Fruit fly (Drosophila melanogaster) whole organism, prepupa: ENCODE results near the gene anchor.
A peak's percentile ranks its signal among the peaks of the same experiment; 100 is the strongest.

ENCODE experiments used
- CG10631 ChIP-seq: fragments of 200-800 bp; sonication (Bioruptor generic); optimal IDR thresholded peaks from 2 replicates; lab custom pipeline; 2016; ENCODE audit warnings: missing biosample characterization, missing genetic modification characterization
- CG10669 ChIP-seq: fragments of 200-800 bp; sonication (Bioruptor generic); optimal IDR thresholded peaks from 3 replicates; lab custom pipeline; 2018; ENCODE audit warnings: missing biosample characterization, mild to moderate bottlenecking, missing genetic modification characterization, moderate library complexity
- CG11294 ChIP-seq: fragments of 200-800 bp; sonication (Bioruptor generic); IDR thresholded peaks from 2 replicates; pipeline ENCODE4 v1.3.6; 2022; ENCODE audit warnings: missing biosample characterization, missing genetic modification characterization
- CG11902 ChIP-seq: fragments of 200-800 bp; sonication (Bioruptor generic); optimal IDR thresholded peaks from 3 replicates; lab custom pipeline; 2016; ENCODE audit warnings: missing biosample characterization, missing genetic modification characterization
- CG15336 ChIP-seq: fragments of 200-800 bp; sonication (Bioruptor generic); IDR thresholded peaks from 2 replicates; pipeline ENCODE4 v1.3.6; 2022; ENCODE audit warnings: missing biosample characterization, missing genetic modification characterization
- CG1621 ChIP-seq: fragments of 200-800 bp; sonication (Bioruptor generic); optimal IDR thresholded peaks from 3 replicates; lab custom pipeline; 2018; ENCODE audit warnings: missing biosample characterization, mild to moderate bottlenecking, missing genetic modification characterization
- CG16779 ChIP-seq: fragments of 200-800 bp; sonication (Bioruptor generic); optimal IDR thresholded peaks from 3 replicates; lab custom pipeline; 2017; ENCODE audit warnings: missing biosample characterization, mild to moderate bottlenecking, missing genetic modification characterization
- CG3032 ChIP-seq: fragments of 200-800 bp; optimal IDR thresholded peaks from 2 replicates; lab custom pipeline; 2019; ENCODE audit warnings: missing biosample characterization, mild to moderate bottlenecking, missing genetic modification characterization, moderate library complexity
- CG34406 ChIP-seq: fragments of 200-800 bp; sonication (Bioruptor generic); optimal IDR thresholded peaks from 3 replicates; lab custom pipeline; 2016; ENCODE audit warnings: missing biosample characterization, missing genetic modification characterization
- CG3919 ChIP-seq: fragments of 200-800 bp; sonication (Bioruptor generic); optimal IDR thresholded peaks from 3 replicates; lab custom pipeline; 2016; ENCODE audit warnings: missing biosample characterization, missing genetic modification characterization
- CG4318 ChIP-seq: fragments of 200-800 bp; sonication (Bioruptor generic); optimal IDR thresholded peaks from 3 replicates; lab custom pipeline; 2017; ENCODE audit warnings: missing biosample characterization, mild to moderate bottlenecking, missing genetic modification characterization
- CG6163 ChIP-seq: fragments of 200-800 bp; sonication (Bioruptor generic); IDR thresholded peaks from 3 replicates; pipeline ENCODE4 v1.3.6; 2022; ENCODE audit warnings: missing biosample characterization, missing genetic modification characterization
- CG6276 ChIP-seq: fragments of 200-800 bp; sonication (Bioruptor generic); optimal IDR thresholded peaks from 2 replicates; lab custom pipeline; 2017; ENCODE audit warnings: missing biosample characterization, mild to moderate bottlenecking, missing genetic modification characterization
- CG6792 ChIP-seq: fragments of 200-800 bp; sonication (Bioruptor generic); optimal IDR thresholded peaks from 3 replicates; lab custom pipeline; 2016; ENCODE audit warnings: missing biosample characterization, missing genetic modification characterization
- CG6808 ChIP-seq: fragments of 200-800 bp; sonication (Bioruptor generic); optimal IDR thresholded peaks from 3 replicates; lab custom pipeline; 2017; ENCODE audit warnings: missing biosample characterization, missing genetic modification characterization, mild to moderate bottlenecking, moderate library complexity, missing genetic modification reagents
- CG6854 ChIP-seq: fragments of 200-800 bp; sonication (Bioruptor generic); optimal IDR thresholded peaks from 2 replicates; lab custom pipeline; 2017; ENCODE audit warnings: missing biosample characterization, mild to moderate bottlenecking, missing genetic modification characterization
- CG7368 ChIP-seq: fragments of 200-800 bp; sonication (Bioruptor generic); optimal IDR thresholded peaks from 3 replicates; lab custom pipeline; 2016; ENCODE audit warnings: missing biosample characterization, missing genetic modification characterization
- CG8119 ChIP-seq: fragments of 200-800 bp; sonication (Bioruptor generic); IDR thresholded peaks from 3 replicates; pipeline ENCODE4 v1.3.6; 2022; ENCODE audit warnings: missing biosample characterization, missing genetic modification characterization
- CG8632 ChIP-seq: fragments of 200-800 bp; sonication (Bioruptor generic); optimal IDR thresholded peaks from 3 replicates; lab custom pipeline; 2016; ENCODE audit warnings: missing biosample characterization, missing genetic modification characterization
- Eip75B ChIP-seq: fragments of 200-800 bp; sonication (Bioruptor generic); optimal IDR thresholded peaks from 3 replicates; lab custom pipeline; 2016; ENCODE audit warnings: missing biosample characterization, missing genetic modification characterization
- Eip78C ChIP-seq: fragments of 200-800 bp; sonication (Bioruptor generic); peaks from one replicate; lab custom pipeline; 2016; ENCODE audit warnings: missing biosample characterization, missing genetic modification characterization
- Ets21C ChIP-seq: fragments of 200-800 bp; sonication (Bioruptor generic); optimal IDR thresholded peaks from 3 replicates; lab custom pipeline; 2016; ENCODE audit warnings: missing biosample characterization, missing genetic modification characterization
- Gug ChIP-seq: fragments of 200-800 bp; sonication (Bioruptor generic); IDR thresholded peaks from 2 replicates; pipeline ENCODE4 v1.3.6; 2022; ENCODE audit warnings: missing biosample characterization, missing genetic modification characterization
- Hr38 ChIP-seq: sonication (Bioruptor generic); optimal IDR thresholded peaks from 2 replicates; lab custom pipeline; 2016; ENCODE audit warnings: missing biosample characterization, missing genetic modification characterization
- Hr4 ChIP-seq: fragments of 200-800 bp; sonication (Bioruptor generic); optimal IDR thresholded peaks from 3 replicates; lab custom pipeline; 2016; ENCODE audit warnings: missing biosample characterization, missing genetic modification characterization
- Lpt ChIP-seq: fragments of 200-800 bp; sonication (Bioruptor generic); optimal IDR thresholded peaks from 3 replicates; lab custom pipeline; 2016; ENCODE audit warnings: missing biosample characterization, missing genetic modification characterization
- Met ChIP-seq: fragments of 200-800 bp; sonication (Bioruptor generic); optimal IDR thresholded peaks from 3 replicates; lab custom pipeline; 2016; ENCODE audit warnings: missing biosample characterization, missing genetic modification characterization
- Smox ChIP-seq: fragments of 200-800 bp; sonication (Bioruptor generic); optimal IDR thresholded peaks from 3 replicates; lab custom pipeline; 2016; ENCODE audit warnings: missing biosample characterization, missing genetic modification characterization
- Sox102F ChIP-seq: fragments of 200-800 bp; sonication (Bioruptor generic); optimal IDR thresholded peaks from 2 replicates; lab custom pipeline; 2016; ENCODE audit warnings: missing biosample characterization, mild to moderate bottlenecking, missing genetic modification characterization
- Sox15 ChIP-seq: fragments of 200-800 bp; sonication (Bioruptor generic); optimal IDR thresholded peaks from 3 replicates; lab custom pipeline; 2016; ENCODE audit warnings: missing biosample characterization, missing genetic modification characterization
- achi ChIP-seq: fragments of 200-800 bp; sonication (Bioruptor generic); optimal IDR thresholded peaks from 3 replicates; lab custom pipeline; 2016; ENCODE audit warnings: missing biosample characterization, missing genetic modification characterization
- acj6 ChIP-seq: fragments of 200-800 bp; sonication (Bioruptor generic); optimal IDR thresholded peaks from 3 replicates; lab custom pipeline; 2016; ENCODE audit warnings: missing biosample characterization, missing genetic modification characterization
- cyc ChIP-seq: fragments of 200-800 bp; sonication (Bioruptor generic); optimal IDR thresholded peaks from 3 replicates; lab custom pipeline; 2016; ENCODE audit warnings: missing biosample characterization, missing genetic modification characterization
- dsx ChIP-seq: fragments of 200-800 bp; optimal IDR thresholded peaks from 3 replicates; lab custom pipeline; 2019; ENCODE audit warnings: missing biosample characterization, mild to moderate bottlenecking, missing genetic modification characterization, moderate library complexity; ENCODE audit not compliant: poor library complexity, severe bottlenecking
- esn ChIP-seq: fragments of 200-800 bp; sonication (Bioruptor generic); optimal IDR thresholded peaks from 2 replicates; lab custom pipeline; 2016; ENCODE audit warnings: missing biosample characterization, mild to moderate bottlenecking, missing genetic modification characterization, moderate library complexity
- fd59A ChIP-seq: fragments of 200-800 bp; sonication (Bioruptor generic); optimal IDR thresholded peaks from 2 replicates; lab custom pipeline; 2017; ENCODE audit warnings: missing biosample characterization, mild to moderate bottlenecking, missing genetic modification characterization, missing genetic modification reagents
- fd85E ChIP-seq: fragments of 200-800 bp; sonication (Bioruptor generic); optimal IDR thresholded peaks from 3 replicates; lab custom pipeline; 2016; ENCODE audit warnings: missing biosample characterization, missing genetic modification characterization
- fkh ChIP-seq: fragments of 200-800 bp; sonication (Bioruptor generic); optimal IDR thresholded peaks from 3 replicates; lab custom pipeline; 2017; ENCODE audit warnings: missing biosample characterization, mild to moderate bottlenecking, missing genetic modification characterization, moderate library complexity
- lz ChIP-seq: fragments of 200-800 bp; sonication (Bioruptor generic); optimal IDR thresholded peaks from 3 replicates; lab custom pipeline; 2016; ENCODE audit warnings: missing biosample characterization, missing genetic modification characterization
- spab ChIP-seq: fragments of 200-800 bp; sonication (Bioruptor generic); optimal IDR thresholded peaks from 2 replicates; lab custom pipeline; 2017; ENCODE audit warnings: missing biosample characterization, mild to moderate bottlenecking, missing genetic modification characterization, missing genetic modification reagents
- ss ChIP-seq, 2 experiments: fragments of 200-800 bp; sonication (Bioruptor generic); optimal IDR thresholded peaks; 2 replicates in 1 of 2; 3 replicates in 1 of 2; lab custom pipeline; 2017 to 2018; ENCODE audit warnings: mild to moderate bottlenecking in 2 of 2, missing biosample characterization in 2 of 2, missing genetic modification characterization in 2 of 2, moderate library complexity in 1 of 2
- vri ChIP-seq: fragments of 200-800 bp; sonication (Bioruptor generic); optimal IDR thresholded peaks from 3 replicates; lab custom pipeline; 2016; ENCODE audit warnings: missing biosample characterization, mild to moderate bottlenecking, missing genetic modification characterization

The anchor gene

dm6 chr3L:17638649-17639048, 17.0 kb downstream of the anchor start:
- TF ChIP-seq Smox (no peak), fd85E (GFP tag; lab: Kevin White, UChicago) (no peak), Lpt (no peak), spab (GFP tag; lab: Kevin White, UChicago) (no peak), Gug (GFP tag; lab: Robert Waterston, UW) (no peak), CG34406 (GFP tag; lab: Kevin White, UChicago) (no peak), CG8632 (GFP tag; lab: Kevin White, UChicago) (no peak), Hr38 (GFP tag; lab: Kevin White, UChicago) (no peak), CG3032 (tag; lab: Kevin White, UChicago) (no peak), CG15336 (GFP tag; lab: Robert Waterston, UW) (no peak), CG6163 (no peak)

- no peak for TF ChIP-seq CG7368
- TF ChIP-seq fkh (GFP tag; lab: Kevin White, UChicago) = no peak
- TF ChIP-seq Ets21C = no peak
- TF ChIP-seq CG6276 = no peak
- no peak for TF ChIP-seq Eip75B (GFP tag; lab: Kevin White, UChicago)
- no peak for TF ChIP-seq Met (GFP tag; lab: Kevin White, UChicago)
- no peak for TF ChIP-seq CG6854 (GFP tag; lab: Kevin White, UChicago)
- TF ChIP-seq achi = no peak
- TF ChIP-seq CG4318 = no peak
- TF ChIP-seq CG10631 (GFP tag; lab: Kevin White, UChicago) = no peak
- TF ChIP-seq fd59A (GFP tag; lab: Kevin White, UChicago) = no peak
- no peak for TF ChIP-seq Lpt
- no peak for TF ChIP-seq dsx (GFP tag; lab: Kevin White, UChicago)
- TF ChIP-seq Sox15 = no peak
- no peak for TF ChIP-seq CG6792 (GFP tag; lab: Kevin White, UChicago)
These were observed 20.4 kb downstream of the anchor start for dm6 chr3L:17642017-17642416.

- TF ChIP-seq ss (GFP tag; optimal IDR thresholded peaks at IDR 0.05; lab: Kevin White, UChicago) (peak; percentile 26 to 31), Eip78C (GFP tag; lab: Kevin White, UChicago) (peak; percentile 63), CG10669 (GFP tag; lab: Kevin White, UChicago) (no peak), fkh (GFP tag; lab: Kevin White, UChicago) (peak; percentile 44), CG8119 (GFP tag; lab: Robert Waterston, UW) (peak; percentile 14; the same call in 1 of the 3 replicates), CG6854 (GFP tag; lab: Kevin White, UChicago) (peak; percentile 29), dsx (GFP tag; lab: Kevin White, UChicago) (no peak), vri (GFP tag; lab: Kevin White, UChicago) (peak; percentile 68), CG1621 (tag; lab: Kevin White, UChicago) (peak; percentile 77), CG15336 (GFP tag; lab: Robert Waterston, UW) (0 out of 2 replicates have a peak, but pooled peaks have one; percentile 12)
These were observed 22.6 kb downstream of the anchor start for dm6 chr3L:17643985-17644905.

dm6 chr3L:17644906-17645244, 23.3 kb downstream of the anchor start, which contains the start of gene Pep:
TSS of gene Pep (minus strand) at chr3L:17645036.
- TF ChIP-seq CG6854 (GFP tag; lab: Kevin White, UChicago) = peak; percentile 17
- TF ChIP-seq CG3919 (GFP tag; lab: Kevin White, UChicago) = no peak
- peak; percentile 35 for TF ChIP-seq Met (GFP tag; lab: Kevin White, UChicago)
- TF ChIP-seq esn (GFP tag; lab: Kevin White, UChicago) = peak; percentile 56
- TF ChIP-seq CG6276 = no peak
- no peak for TF ChIP-seq acj6
- peak; percentile 14 for TF ChIP-seq cyc (GFP tag; lab: Kevin White, UChicago)
- TF ChIP-seq CG11294 (GFP tag; lab: Robert Waterston, UW) = no peak
- TF ChIP-seq CG8119 (GFP tag; lab: Robert Waterston, UW) = peak; percentile 18; the same call in 1 of the 3 replicates
- no peak for TF ChIP-seq Ets21C
- no peak for TF ChIP-seq CG6808
- TF ChIP-seq CG10669 (GFP tag; lab: Kevin White, UChicago) = no peak
- peak; percentile 36 for TF ChIP-seq Sox102F (GFP tag; lab: Kevin White, UChicago)
- peak; percentile 32 for TF ChIP-seq dsx (GFP tag; lab: Kevin White, UChicago)
- TF ChIP-seq Hr4 (GFP tag; lab: Kevin White, UChicago) = no peak
- no peak for TF ChIP-seq CG7368
- no peak for TF ChIP-seq CG11902
- TF ChIP-seq CG6792 (GFP tag; lab: Kevin White, UChicago) = peak; percentile 7
- no peak for TF ChIP-seq CG16779
- TF ChIP-seq CG1621 (tag; lab: Kevin White, UChicago) = peak; percentile 56
- TF ChIP-seq achi = peak; percentile 0
- TF ChIP-seq vri (GFP tag; lab: Kevin White, UChicago) = peak; percentile 51
- peak; percentile 50 for TF ChIP-seq lz (GFP tag; lab: Kevin White, UChicago)
- TF ChIP-seq CG15336 (GFP tag; lab: Robert Waterston, UW) = no peak
